Worm (Caenorhabditis elegans): ENCODE data around the gene R09F10.3.

R09F10.3 gene

DNA sequence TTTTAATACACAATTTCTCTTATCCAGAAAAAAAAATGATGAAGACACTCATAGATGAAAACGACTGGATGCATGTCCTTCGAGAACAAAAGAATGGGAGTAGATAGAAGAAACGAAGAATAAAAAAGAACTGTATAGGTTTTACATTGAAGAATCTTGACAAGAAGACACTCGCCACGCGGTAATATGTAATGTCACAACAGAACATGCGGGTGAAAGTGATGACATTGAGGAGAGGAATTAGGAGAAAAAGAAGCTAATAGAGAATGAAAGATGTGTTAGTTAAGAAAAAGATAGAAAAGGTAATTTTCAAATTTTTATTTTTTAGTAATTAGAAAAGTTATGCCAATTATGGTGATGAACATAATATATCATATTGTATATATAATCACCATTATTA lies 39.0 kb upstream of the R09F10.3 start:
- no peak for TF ChIP-seq F57A8.1 (GFP tag; optimal IDR thresholded peaks at IDR 0.05)
- no peak for TF ChIP-seq Y67H2A.10 (GFP tag; conservative IDR thresholded peaks at IDR 0.05)
- TF ChIP-seq hmg-20 (GFP tag; IDR thresholded peaks at IDR 0.05), result no peak
- no peak for TF ChIP-seq lin-54 (GFP tag; optimal IDR thresholded peaks at IDR 0.05)
- TF ChIP-seq bed-2 (GFP tag; IDR thresholded peaks at IDR 0.05), result no peak
- TF ChIP-seq hsf-1 (GFP tag; IDR thresholded peaks at IDR 0.05), result no peak
- no peak for TF ChIP-seq unc-62 (GFP tag; optimal IDR thresholded peaks at IDR 0.05)
- TF ChIP-seq B0035.1 (tag; optimal IDR thresholded peaks at IDR 0.05), result no peak
- no peak for TF ChIP-seq cebp-1 (GFP tag; IDR thresholded peaks at IDR 0.05)
- no peak for TF ChIP-seq cebp-1 (tag; optimal IDR thresholded peaks at IDR 0.05)
- TF ChIP-seq F37B4.10 (GFP tag; IDR thresholded peaks at IDR 0.05), result no peak
- no peak for TF ChIP-seq F49E8.2 (tag; optimal IDR thresholded peaks at IDR 0.05; ENCODE audit: insufficient read depth)
- TF ChIP-seq athp-1 (tag; optimal IDR thresholded peaks at IDR 0.05), result no peak
- TF ChIP-seq snpc-4 (GFP tag; optimal IDR thresholded peaks at IDR 0.05), result no peak
- no peak for TF ChIP-seq snpc-4 (tag; optimal IDR thresholded peaks at IDR 0.05)
- TF ChIP-seq K12H6.12 (tag; optimal IDR thresholded peaks at IDR 0.05), result no peak
- TF ChIP-seq nfyb-1 (GFP tag; IDR thresholded peaks at IDR 0.05), result no peak

DNA sequence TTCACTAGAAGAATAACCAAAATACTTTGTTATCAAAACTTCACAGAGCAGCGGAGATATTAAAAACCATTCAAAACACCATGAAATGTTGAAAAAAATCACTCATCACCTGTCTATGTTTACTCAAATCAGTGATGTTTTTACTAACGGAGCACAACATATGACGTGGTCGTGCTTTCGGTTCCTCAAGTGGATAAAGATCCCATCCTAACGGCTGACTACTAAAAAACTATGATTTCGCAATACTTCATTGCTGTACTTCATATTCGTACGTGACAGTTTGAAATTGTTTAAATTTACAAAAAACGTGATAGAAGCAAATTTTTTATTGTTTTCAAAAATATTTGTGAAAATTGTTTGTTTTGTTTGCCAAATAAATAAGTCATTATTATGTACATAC lies 36.7 kb upstream of the R09F10.3 start:
- no peak for TF ChIP-seq nhr-120 (GFP tag; IDR thresholded peaks at IDR 0.05)
- TF ChIP-seq cebp-1 (GFP tag; IDR thresholded peaks at IDR 0.05), result peak; percentile 87
- TF ChIP-seq cebp-1 (tag; optimal IDR thresholded peaks at IDR 0.05), result peak; percentile 97
- TF ChIP-seq F22D6.2 (tag; optimal IDR thresholded peaks at IDR 0.05), result no peak
- 0 out of 2 replicates have a peak, but pooled peaks have one; percentile 13 for TF ChIP-seq nfyb-1 (GFP tag; IDR thresholded peaks at IDR 0.05)
- peak; percentile 39 for TF ChIP-seq K12H6.12 (tag; optimal IDR thresholded peaks at IDR 0.05)

DNA sequence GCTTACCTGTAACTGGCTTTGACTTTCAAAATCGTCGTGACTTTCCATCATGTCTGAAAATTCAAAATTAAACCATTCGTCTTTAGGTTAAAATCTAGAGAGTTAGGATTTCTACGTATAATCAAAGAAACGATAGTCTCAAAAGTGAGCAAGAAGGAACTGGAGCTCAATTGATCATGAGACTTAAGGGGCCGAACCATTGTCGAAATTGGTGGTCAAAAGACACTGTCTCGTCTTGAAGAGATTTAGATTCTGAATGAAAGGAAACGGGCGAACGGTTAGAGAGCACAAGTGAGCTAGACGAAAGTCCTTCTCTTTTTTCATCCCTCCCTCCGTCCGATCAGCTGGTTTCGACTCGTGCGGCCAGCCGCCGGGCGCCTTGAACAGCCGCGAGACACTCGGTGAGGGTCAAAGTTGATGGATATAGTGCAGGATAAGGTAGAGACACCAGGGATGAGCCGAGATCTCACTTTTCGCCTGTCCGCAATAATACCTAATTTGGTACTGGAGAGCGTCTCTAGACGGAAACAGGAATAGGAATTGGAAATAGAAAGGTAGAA lies 33.2 kb upstream of the R09F10.3 start, which contains the start of gene M60.7:
M60.7 (minus strand) TSS at position 51 of the 560 bp plus-strand sequence.
- TF ChIP-seq F55B11.4 (tag; optimal IDR thresholded peaks at IDR 0.05; ENCODE audit: borderline replicate concordance, insufficient read depth) (no peak), ztf-6 (GFP tag; IDR thresholded peaks at IDR 0.05) (no peak), ceh-40 (GFP tag; IDR thresholded peaks at IDR 0.05) (no peak), dpff-1 (tag; optimal IDR thresholded peaks at IDR 0.05) (no peak), lir-1 (GFP tag; conservative IDR thresholded peaks at IDR 0.05) (no peak), ZK185.1 (tag; optimal IDR thresholded peaks at IDR 0.05; ENCODE audit: poor library complexity, severe bottlenecking) (no peak), madf-6 (GFP tag; IDR thresholded peaks at IDR 0.05) (no peak), snpc-3.4 (tag; optimal IDR thresholded peaks at IDR 0.05) (no peak), lin-40 (tag; optimal IDR thresholded peaks at IDR 0.05) (no peak), athp-1 (tag; optimal IDR thresholded peaks at IDR 0.05) (no peak), F57C9.4 (tag; optimal IDR thresholded peaks at IDR 0.05) (no peak), snpc-1.3 (tag; optimal IDR thresholded peaks at IDR 0.05; ENCODE audit: insufficient read depth) (no peak)

DNA sequence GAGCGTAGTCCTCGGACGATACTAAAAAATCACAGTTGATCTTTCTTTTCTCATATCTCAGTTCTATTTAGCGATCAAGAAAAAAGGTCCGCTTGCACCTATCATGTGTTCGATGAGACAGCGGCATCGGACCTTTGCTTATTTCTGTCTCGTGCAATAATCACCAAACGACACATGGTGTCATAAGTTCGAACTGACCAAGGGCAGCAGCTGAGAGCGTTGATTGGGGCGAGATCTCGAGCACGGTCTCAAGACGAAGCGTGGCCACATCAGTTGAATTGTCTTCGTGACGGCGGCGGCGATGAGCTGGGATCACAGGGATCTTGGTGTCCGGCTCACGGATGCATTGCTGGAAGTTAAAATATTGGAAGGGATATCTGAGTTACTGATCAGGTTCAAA lies 31.7 kb upstream of the R09F10.3 start:
- no peak for TF ChIP-seq unc-62 (GFP tag; optimal IDR thresholded peaks at IDR 0.05)
- no peak for TF ChIP-seq athp-1 (tag; optimal IDR thresholded peaks at IDR 0.05)
- no peak for TF ChIP-seq ets-4 (GFP tag; optimal IDR thresholded peaks at IDR 0.05)
- TF ChIP-seq ccch-3 (GFP tag; optimal IDR thresholded peaks at IDR 0.05), result no peak
- no peak for TF ChIP-seq lir-1 (GFP tag; conservative IDR thresholded peaks at IDR 0.05)
- no peak for TF ChIP-seq F57A8.1 (GFP tag; optimal IDR thresholded peaks at IDR 0.05)
- TF ChIP-seq ztf-3 (GFP tag; optimal IDR thresholded peaks at IDR 0.05), result no peak
